Worm (Caenorhabditis elegans): Measurements from ENCODE around the gene C04B4.5.

The C04B4.5 gene

DNA sequence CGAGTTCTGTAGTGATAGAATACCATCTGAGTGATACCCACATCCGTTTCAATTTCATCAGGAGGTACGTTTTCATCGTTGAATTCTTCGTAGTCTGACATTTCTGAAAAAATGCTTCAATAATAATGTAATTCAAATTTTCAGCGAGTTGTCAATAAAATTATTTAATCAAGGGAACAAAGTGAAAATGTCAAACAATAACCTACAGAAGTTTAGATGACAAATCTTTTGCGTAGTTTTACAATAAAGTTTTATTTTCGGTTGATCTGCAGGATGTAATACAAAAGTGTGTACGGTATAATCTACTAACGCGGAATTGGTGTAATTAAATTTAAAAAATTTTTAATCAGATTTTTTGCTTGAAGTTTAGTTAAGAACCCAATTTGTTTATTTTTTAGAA is at the start of gene C04B4.5:
C04B4.5 (minus strand) TSS at position 101 of the 400 bp plus-strand sequence.
- no peak for TF ChIP-seq unc-86 (tag; optimal IDR thresholded peaks at IDR 0.05)
- TF ChIP-seq snpc-4 (tag; optimal IDR thresholded peaks at IDR 0.05) = no peak
- TF ChIP-seq hlh-17 (GFP tag; optimal IDR thresholded peaks at IDR 0.05; ENCODE audit: borderline replicate concordance) = no peak
- TF ChIP-seq lin-35 (GFP tag; optimal IDR thresholded peaks at IDR 0.05) = no peak

DNA sequence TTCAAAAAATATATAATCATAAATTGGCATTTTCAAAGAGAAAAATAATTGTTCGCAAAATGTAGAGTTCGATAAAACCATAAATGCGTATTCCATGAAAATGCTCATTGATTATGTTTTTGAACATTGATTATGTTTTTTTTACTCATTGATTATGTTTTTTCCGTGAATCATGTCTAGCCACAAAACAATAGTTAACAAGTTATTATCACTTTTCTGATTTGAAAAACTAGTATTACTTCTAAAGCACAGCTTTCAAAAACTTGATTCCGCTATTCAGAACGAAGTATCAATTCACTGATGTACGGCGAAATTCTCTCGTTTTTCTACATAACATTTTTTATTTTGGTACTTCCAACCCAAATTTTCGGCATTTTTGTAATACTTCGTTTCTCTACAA is 47.7 kb upstream of the C04B4.5 start, which contains the start of gene srd-48:
srd-48 (plus strand) TSS at position 301 of the 400 bp plus-strand sequence.
- no peak for TF ChIP-seq nhr-28 (tag; optimal IDR thresholded peaks at IDR 0.05)
- no peak for TF ChIP-seq tbx-2 (tag; optimal IDR thresholded peaks at IDR 0.05)
- no peak for TF ChIP-seq swsn-7 (tag; optimal IDR thresholded peaks at IDR 0.05)
- TF ChIP-seq ztf-4 (tag; optimal IDR thresholded peaks at IDR 0.05) = no peak
- no peak for TF ChIP-seq ceh-88 (GFP tag; IDR thresholded peaks at IDR 0.05)
- TF ChIP-seq C04F5.9 (tag; optimal IDR thresholded peaks at IDR 0.05) = no peak
- no peak for TF ChIP-seq nhr-85 (tag)
- no peak for TF ChIP-seq nhr-90 (tag; optimal IDR thresholded peaks at IDR 0.05; ENCODE audit: poor library complexity)
- no peak for TF ChIP-seq nhr-71 (tag; optimal IDR thresholded peaks at IDR 0.05)
- TF ChIP-seq mab-9 (GFP tag; IDR thresholded peaks at IDR 0.05) = no peak
- TF ChIP-seq ceh-82 (tag; optimal IDR thresholded peaks at IDR 0.05) = no peak
- no peak for TF ChIP-seq ceh-90 (tag; optimal IDR thresholded peaks at IDR 0.05)
- TF ChIP-seq ets-5 (GFP tag; IDR thresholded peaks at IDR 0.05) = no peak
- TF ChIP-seq fos-1 (tag; optimal IDR thresholded peaks at IDR 0.05) = no peak
- TF ChIP-seq pag-3 (tag; optimal IDR thresholded peaks at IDR 0.05; ENCODE audit: borderline replicate concordance, insufficient read depth) = no peak
- no peak for TF ChIP-seq rnt-1 (tag; optimal IDR thresholded peaks at IDR 0.05)
- no peak for TF ChIP-seq hpl-2 (GFP tag; optimal IDR thresholded peaks at IDR 0.05)

DNA sequence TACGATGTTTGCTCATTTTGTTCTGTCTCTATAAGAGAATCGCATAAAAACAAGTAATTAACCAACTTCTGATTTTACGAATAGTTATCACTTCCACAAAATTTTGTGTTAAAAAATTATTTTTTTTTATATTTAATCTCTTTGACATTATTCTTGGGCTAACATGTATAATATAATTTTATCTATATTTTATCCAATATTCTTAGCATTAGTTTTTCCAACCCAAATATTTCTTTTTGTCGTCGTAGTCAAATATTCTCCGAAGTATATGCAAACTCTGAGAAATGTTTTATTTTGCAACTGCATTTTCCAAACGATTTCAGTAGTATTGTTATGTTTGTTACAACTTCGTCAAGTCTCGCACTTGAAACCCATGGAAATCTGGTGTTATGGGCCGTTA is 45.3 kb upstream of the C04B4.5 start, which contains the start of gene srd-47:
srd-47 (plus strand) TSS at position 164 of the 400 bp plus-strand sequence.
- TF ChIP-seq efl-1 (optimal IDR thresholded peaks at IDR 0.05) (no peak), efl-1 (GFP tag; optimal IDR thresholded peaks at IDR 0.05 in 1 of 2) (peak in 1 of 2 experiments; percentile 70), pqm-1 (tag; optimal IDR thresholded peaks at IDR 0.05) (no peak)

DNA sequence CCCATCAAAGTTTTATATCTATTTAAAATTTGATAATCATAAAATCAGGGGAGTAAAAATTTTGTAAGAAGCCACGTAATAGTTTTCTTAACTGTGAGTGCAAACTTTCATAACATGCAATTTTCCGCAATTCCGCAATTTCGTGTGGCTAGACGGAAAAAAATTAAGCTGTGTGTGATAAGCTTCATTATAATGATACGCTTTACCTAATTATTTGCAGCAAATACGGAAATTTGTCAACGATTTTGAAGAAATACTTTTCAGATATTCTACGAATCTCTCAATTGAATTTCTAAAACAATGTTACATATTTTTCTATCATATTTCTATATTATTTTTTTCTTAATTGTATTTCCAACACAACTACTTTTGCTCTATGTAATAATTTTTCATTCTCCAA is 43.6 kb upstream of the C04B4.5 start, which contains the start of gene srd-46:
srd-46 (plus strand) TSS at position 301 of the 400 bp plus-strand sequence.
- TF ChIP-seq unc-30 (tag; optimal IDR thresholded peaks at IDR 0.05) (no peak), ceh-63 (GFP tag; optimal IDR thresholded peaks at IDR 0.05) (no peak), fkh-10 (GFP tag; optimal IDR thresholded peaks at IDR 0.05) (no peak), fkh-8 (tag; optimal IDR thresholded peaks at IDR 0.05) (no peak), nhr-71 (tag; optimal IDR thresholded peaks at IDR 0.05) (peak; percentile 18), rnt-1 (tag; optimal IDR thresholded peaks at IDR 0.05) (no peak), sox-4 (tag; optimal IDR thresholded peaks at IDR 0.05) (no peak), nhr-12 (tag; optimal IDR thresholded peaks at IDR 0.05) (no peak), nhr-47 (tag; optimal IDR thresholded peaks at IDR 0.05) (no peak)

DNA sequence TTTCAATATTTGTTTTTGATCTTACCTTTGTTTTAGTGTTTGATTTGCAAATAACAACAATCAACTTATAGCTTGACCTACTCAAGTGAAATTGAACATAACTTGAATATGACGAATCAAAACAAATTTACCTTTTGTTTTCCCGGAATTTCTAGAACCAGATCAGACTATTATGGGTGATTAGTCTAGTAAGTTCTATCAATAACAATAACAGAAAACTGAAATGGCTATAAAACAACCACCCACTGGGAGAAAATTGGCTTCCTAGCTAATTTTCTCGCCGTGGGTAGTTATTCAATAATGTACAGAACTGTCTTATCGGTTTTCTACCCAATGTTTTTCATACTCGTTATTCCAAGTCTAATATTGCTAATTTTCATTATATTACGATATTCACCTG is 40.5 kb upstream of the C04B4.5 start, which contains the start of gene srd-45:
srd-45 (plus strand) TSS at position 301 of the 400 bp plus-strand sequence.
- no peak for TF ChIP-seq mab-9 (GFP tag; IDR thresholded peaks at IDR 0.05)
- no peak for TF ChIP-seq dsc-1 (tag; optimal IDR thresholded peaks at IDR 0.05)
- no peak for TF ChIP-seq swsn-7 (tag; optimal IDR thresholded peaks at IDR 0.05)
- no peak for TF ChIP-seq rnt-1 (tag; optimal IDR thresholded peaks at IDR 0.05)
- TF ChIP-seq xbp-1 (tag; optimal IDR thresholded peaks at IDR 0.05) = no peak
- no peak for TF ChIP-seq ces-1 (GFP tag; optimal IDR thresholded peaks at IDR 0.05)
- no peak for TF ChIP-seq mep-1 (tag; optimal IDR thresholded peaks at IDR 0.05)
- no peak for TF ChIP-seq Y116A8C.19 (tag; optimal IDR thresholded peaks at IDR 0.05; ENCODE audit: borderline replicate concordance)
- TF ChIP-seq irx-1 (tag; optimal IDR thresholded peaks at IDR 0.05) = no peak
- TF ChIP-seq tbx-2 (tag; optimal IDR thresholded peaks at IDR 0.05) = no peak
- no peak for TF ChIP-seq lin-14 (GFP tag; optimal IDR thresholded peaks at IDR 0.05)
- TF ChIP-seq hlh-17 (GFP tag; optimal IDR thresholded peaks at IDR 0.05; ENCODE audit: borderline replicate concordance) = no peak

Measured in whole organism, L1 larva.